Fruit fly (Drosophila melanogaster) whole organism, embryonic: ENCODE measurements around the gene CG3529.

Experiments
- CG11695 ChIP-seq: fragments of 200-800 bp; sonication (Bioruptor generic); IDR thresholded peaks from 3 replicates; pipeline ENCODE4 v1.3.6; 2022; ENCODE audit warnings: missing biosample characterization, missing genetic modification characterization
- CG12299 ChIP-seq: fragments of 200-800 bp; sonication (Bioruptor generic); optimal IDR thresholded peaks from 2 replicates; lab custom pipeline; 2018; ENCODE audit warnings: missing biosample characterization, mild to moderate bottlenecking, missing genetic modification characterization
- CG13894 ChIP-seq: fragments of 200-800 bp; sonication (Bioruptor generic); optimal IDR thresholded peaks from 3 replicates; lab custom pipeline; 2018; ENCODE audit warnings: missing biosample characterization, mild to moderate bottlenecking, missing genetic modification characterization, moderate library complexity
- CG14014 ChIP-seq: fragments of 200-800 bp; sonication (Bioruptor generic); IDR thresholded peaks from 2 replicates; pipeline ENCODE4 v1.3.6; 2022; ENCODE audit warnings: missing biosample characterization, missing genetic modification characterization
- CG14710 ChIP-seq: fragments of 200-800 bp; sonication (Bioruptor generic); optimal IDR thresholded peaks from 3 replicates; lab custom pipeline; 2019; ENCODE audit warnings: missing biosample characterization, mild to moderate bottlenecking, missing genetic modification characterization, moderate library complexity
- CG17359 ChIP-seq: fragments of 200-800 bp; sonication (Bioruptor generic); optimal IDR thresholded peaks from 3 replicates; lab custom pipeline; 2018; ENCODE audit warnings: missing biosample characterization, mild to moderate bottlenecking, missing genetic modification characterization, moderate library complexity
- CG1792 ChIP-seq: fragments of 200-800 bp; sonication (Bioruptor generic); optimal IDR thresholded peaks from 2 replicates; lab custom pipeline; 2016; ENCODE audit warnings: missing biosample characterization, missing genetic modification characterization
- CG18599 ChIP-seq: fragments of 200-800 bp; sonication (Bioruptor generic); optimal IDR thresholded peaks from 3 replicates; lab custom pipeline; 2017; ENCODE audit warnings: missing biosample characterization, missing genetic modification characterization, mild to moderate bottlenecking, moderate library complexity, missing genetic modification reagents
- CG2120 ChIP-seq: fragments of 200-800 bp; sonication (Bioruptor generic); optimal IDR thresholded peaks from 3 replicates; lab custom pipeline; 2016; ENCODE audit warnings: missing biosample characterization, missing genetic modification characterization
- CG2202 ChIP-seq: fragments of 200-800 bp; sonication (Bioruptor generic); optimal IDR thresholded peaks from 2 replicates; lab custom pipeline; 2018; ENCODE audit warnings: missing biosample characterization, mild to moderate bottlenecking, missing genetic modification characterization
- CG4328 ChIP-seq: fragments of 200-800 bp; sonication (Bioruptor generic); optimal IDR thresholded peaks from 3 replicates; lab custom pipeline; 2017; ENCODE audit warnings: missing biosample characterization, missing genetic modification reagents, missing genetic modification characterization
- CG6683 ChIP-seq: fragments of 200-800 bp; sonication (Bioruptor generic); optimal IDR thresholded peaks from 2 replicates; lab custom pipeline; 2017; ENCODE audit warnings: missing biosample characterization, mild to moderate bottlenecking, missing genetic modification characterization, missing genetic modification reagents
- CG6689 ChIP-seq: fragments of 200-800 bp; sonication (Bioruptor generic); IDR thresholded peaks from 2 replicates; pipeline ENCODE4 v1.3.6; 2022; ENCODE audit warnings: missing biosample characterization, missing genetic modification characterization
- CG6854 ChIP-seq: fragments of 200-800 bp; sonication (Bioruptor generic); optimal IDR thresholded peaks from 3 replicates; lab custom pipeline; 2017; ENCODE audit warnings: missing biosample characterization, mild to moderate bottlenecking, missing genetic modification characterization
- CG7556 ChIP-seq: fragments of 200-800 bp; sonication (Bioruptor generic); optimal IDR thresholded peaks from 2 replicates; lab custom pipeline; 2017; ENCODE audit warnings: missing biosample characterization, mild to moderate bottlenecking, missing genetic modification characterization
- CG7839 ChIP-seq: fragments of 200-800 bp; sonication (Bioruptor generic); optimal IDR thresholded peaks from 3 replicates; lab custom pipeline; 2018; ENCODE audit warnings: missing biosample characterization, mild to moderate bottlenecking, missing genetic modification characterization, moderate library complexity
- CG8924 ChIP-seq: fragments of 200-800 bp; optimal IDR thresholded peaks from 3 replicates; lab custom pipeline; 2019; ENCODE audit warnings: missing biosample characterization, mild to moderate bottlenecking, missing genetic modification characterization, moderate library complexity
- CG8944 ChIP-seq: fragments of 200-800 bp; sonication (Bioruptor generic); optimal IDR thresholded peaks from 3 replicates; lab custom pipeline; 2016; ENCODE audit warnings: missing biosample characterization, missing genetic modification characterization
- CG9797 ChIP-seq: fragments of 200-800 bp; sonication (Bioruptor generic); optimal IDR thresholded peaks from 3 replicates; lab custom pipeline; 2018; ENCODE audit warnings: missing biosample characterization, mild to moderate bottlenecking, missing genetic modification characterization
- Dll ChIP-seq: fragments of 200-800 bp; sonication (Bioruptor generic); IDR thresholded peaks from 4 replicates; pipeline ENCODE4 v1.3.6; 2022; ENCODE audit warnings: missing biosample characterization, missing genetic modification characterization; ENCODE audit not compliant: partially characterized antibody
- HLH54F ChIP-seq: fragments of 200-800 bp; sonication (Bioruptor generic); optimal IDR thresholded peaks from 3 replicates; lab custom pipeline; 2016; ENCODE audit warnings: missing biosample characterization, missing genetic modification characterization
- Hmr ChIP-seq: fragments of 200-800 bp; sonication (Bioruptor generic); optimal IDR thresholded peaks from 3 replicates; lab custom pipeline; 2017; ENCODE audit warnings: mild to moderate bottlenecking, missing biosample characterization, missing genetic modification reagents, missing genetic modification characterization
- Hr39 ChIP-seq: fragments of >200 bp; optimal IDR thresholded peaks from 2 replicates; lab custom pipeline; 2017
- Kr ChIP-seq: fragments of 200-800 bp; sonication (Bioruptor generic); optimal IDR thresholded peaks from 2 replicates; lab custom pipeline; 2017; ENCODE audit warnings: missing biosample characterization, mild to moderate bottlenecking, missing genetic modification characterization
- Med ChIP-seq: fragments of 200-800 bp; sonication (Bioruptor generic); peaks from one replicate; lab custom pipeline; 2016; ENCODE audit warnings: missing biosample characterization, missing genetic modification characterization, mild to moderate bottlenecking, inconsistent platforms, moderate library complexity
- Pdp1 ChIP-seq, 2 experiments: fragments of 200-800 bp; sonication (Bioruptor generic); optimal IDR thresholded peaks; 3 replicates each; lab custom pipeline; 2016; ENCODE audit warnings: missing biosample characterization in 2 of 2, missing genetic modification characterization in 2 of 2, mild to moderate bottlenecking in 1 of 2, moderate library complexity in 1 of 2
- Sox100B ChIP-seq: fragments of 200-800 bp; sonication (Bioruptor generic); optimal IDR thresholded peaks from 3 replicates; lab custom pipeline; 2018; ENCODE audit warnings: missing biosample characterization, mild to moderate bottlenecking, missing genetic modification characterization
- ara ChIP-seq: fragments of 200-800 bp; sonication (Bioruptor generic); IDR thresholded peaks from 2 replicates; pipeline ENCODE4 v1.3.6; 2022; ENCODE audit warnings: missing biosample characterization, missing genetic modification characterization
- chif ChIP-seq, 2 experiments: fragments of 200-800 bp; sonication (Bioruptor generic); optimal IDR thresholded peaks; 3 replicates each; lab custom pipeline; 2016; ENCODE audit warnings: missing biosample characterization in 2 of 2, missing genetic modification characterization in 2 of 2
- dan ChIP-seq: fragments of 200-800 bp; sonication (Bioruptor generic); IDR thresholded peaks from 2 replicates; pipeline ENCODE4 v1.3.6; 2022; ENCODE audit warnings: missing biosample characterization, missing genetic modification characterization
- dysf ChIP-seq: fragments of 200-800 bp; sonication (Bioruptor generic); IDR thresholded peaks from 3 replicates; pipeline ENCODE4 v1.3.6; 2022; ENCODE audit warnings: missing biosample characterization, missing genetic modification characterization
- grn ChIP-seq: fragments of 200-800 bp; sonication (Bioruptor generic); optimal IDR thresholded peaks from 3 replicates; lab custom pipeline; 2017; ENCODE audit warnings: missing biosample characterization, missing genetic modification characterization
- hkb ChIP-seq, 2 experiments: fragments of 200-800 bp in 1 of 2; fragments of >200 bp in 1 of 2; sonication (Bioruptor generic) in 1 of 2; IDR thresholded peaks in 1 of 2; optimal IDR thresholded peaks in 1 of 2; 2 replicates each; pipeline versions ENCODE4 v1.3.6 to Lab custom; 2017 to 2022; ENCODE audit warnings: missing biosample characterization in 1 of 2, missing genetic modification characterization in 1 of 2
- jing ChIP-seq: fragments of 200-800 bp; sonication (Bioruptor generic); optimal IDR thresholded peaks from 2 replicates; lab custom pipeline; 2018; ENCODE audit warnings: missing biosample characterization, mild to moderate bottlenecking, missing genetic modification characterization
- lab ChIP-seq: fragments of 200-800 bp; sonication (Bioruptor generic); optimal IDR thresholded peaks from 3 replicates; lab custom pipeline; 2017; ENCODE audit warnings: missing biosample characterization, missing genetic modification characterization, mild to moderate bottlenecking, moderate library complexity, missing genetic modification reagents
- lmd ChIP-seq: fragments of 200-800 bp; sonication (Bioruptor generic); IDR thresholded peaks from 2 replicates; pipeline ENCODE4 v1.3.6; 2022; ENCODE audit warnings: missing biosample characterization, missing genetic modification characterization
- luna ChIP-seq: fragments of 200-800 bp; sonication (Bioruptor generic); optimal IDR thresholded peaks from 2 replicates; lab custom pipeline; 2016; ENCODE audit warnings: missing biosample characterization, missing genetic modification characterization
- nmo ChIP-seq: fragments of 200-800 bp; sonication (Bioruptor generic); optimal IDR thresholded peaks from 2 replicates; lab custom pipeline; 2018; ENCODE audit warnings: missing biosample characterization, mild to moderate bottlenecking, missing genetic modification characterization, moderate library complexity
- salm ChIP-seq: fragments of 200-800 bp; sonication (Bioruptor generic); optimal IDR thresholded peaks from 2 replicates; lab custom pipeline; 2018; ENCODE audit warnings: missing biosample characterization, mild to moderate bottlenecking, missing genetic modification characterization
- sqz ChIP-seq: fragments of 200-800 bp; sonication (Bioruptor generic); optimal IDR thresholded peaks from 3 replicates; lab custom pipeline; 2018; ENCODE audit warnings: missing biosample characterization, mild to moderate bottlenecking, missing genetic modification characterization
- sr ChIP-seq: fragments of 200-800 bp; sonication (Bioruptor generic); IDR thresholded peaks from 3 replicates; pipeline ENCODE4 v1.3.6; 2022; ENCODE audit warnings: missing biosample characterization, missing genetic modification characterization
- stc ChIP-seq: fragments of 200-800 bp; sonication (Bioruptor generic); IDR thresholded peaks from 2 replicates; pipeline ENCODE4 v1.3.6; 2022; ENCODE audit warnings: missing biosample characterization, missing genetic modification characterization
- stwl ChIP-seq: fragments of 200-800 bp; sonication (Bioruptor generic); optimal IDR thresholded peaks from 3 replicates; lab custom pipeline; 2018; ENCODE audit warnings: missing biosample characterization, mild to moderate bottlenecking, missing genetic modification characterization, moderate library complexity
- tap ChIP-seq: fragments of 200-800 bp; optimal IDR thresholded peaks from 3 replicates; lab custom pipeline; 2019; ENCODE audit warnings: missing biosample characterization, mild to moderate bottlenecking, missing genetic modification characterization, moderate library complexity
- ttk ChIP-seq: fragments of 200-800 bp; sonication (Bioruptor generic); IDR thresholded peaks from 2 replicates; pipeline ENCODE4 v2.1.2; 2022; ENCODE audit warnings: missing biosample characterization, missing genetic modification characterization
- unc-4 ChIP-seq: fragments of 200-800 bp; sonication (Bioruptor generic); IDR thresholded peaks from 2 replicates; pipeline ENCODE4 v1.3.6; 2022; ENCODE audit warnings: missing biosample characterization, missing genetic modification characterization; ENCODE audit not compliant: partially characterized antibody
- unpg ChIP-seq: fragments of 200-800 bp; sonication (Bioruptor generic); optimal IDR thresholded peaks from 3 replicates; lab custom pipeline; 2018; ENCODE audit warnings: missing biosample characterization, mild to moderate bottlenecking, missing genetic modification characterization, moderate library complexity
- vvl ChIP-seq: fragments of 200-800 bp; sonication (Bioruptor generic); IDR thresholded peaks from 2 replicates; pipeline ENCODE4 v1.3.6; 2022; ENCODE audit warnings: missing biosample characterization, missing genetic modification characterization

The CG3529 gene

dm6 chr3L:9424528-9424911, 22.1 kb upstream of the CG3529 start (continued):
- TF ChIP-seq salm (tag; lab: Kevin White, UChicago) (no peak), dan (GFP tag; lab: Robert Waterston, UW) (no peak), lab (GFP tag; lab: Kevin White, UChicago) (peak; percentile 38), luna (GFP tag; lab: Kevin White, UChicago) (no peak), CG17359 (tag; lab: Kevin White, UChicago) (peak; percentile 35), ttk (GFP tag; lab: Robert Waterston, UW) (no peak), CG18599 (GFP tag; lab: Kevin White, UChicago) (peak; percentile 47), CG6683 (GFP tag; lab: Kevin White, UChicago) (peak; percentile 33), CG7556 (GFP tag; lab: Kevin White, UChicago) (peak; percentile 27), CG14710 (peak; percentile 27), tap (tag; lab: Kevin White, UChicago) (peak; percentile 61), CG12299 (tag; lab: Kevin White, UChicago) (peak; percentile 56), CG14014 (GFP tag; lab: Robert Waterston, UW) (peak; percentile 37; the same call in 1 of the 2 replicates), CG6854 (GFP tag; lab: Kevin White, UChicago) (peak; percentile 18), Kr (GFP tag; lab: Kevin White, UChicago) (no peak), CG13894 (tag; lab: Kevin White, UChicago) (no peak)
- TF ChIP-seq, all 482 proteins: peak for 116

DNA sequence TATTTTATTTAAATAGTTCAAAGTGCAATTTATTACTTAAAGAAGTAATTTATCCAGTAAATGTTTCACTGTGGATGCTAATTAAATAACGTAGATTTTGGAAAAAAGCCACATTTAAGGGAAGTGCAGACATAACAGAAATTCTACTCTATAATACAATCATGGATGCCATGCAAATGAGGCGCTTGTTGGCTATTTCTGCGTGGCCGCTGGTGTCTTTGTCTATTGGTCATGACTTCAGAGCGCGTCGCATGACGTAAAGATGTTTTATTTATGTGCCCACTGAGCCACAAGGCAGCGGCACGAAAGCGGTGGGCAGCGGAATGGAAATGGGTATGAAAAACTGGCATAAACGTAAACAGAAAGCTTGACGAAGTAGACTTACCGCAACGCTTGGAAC, 20.8 kb upstream of the CG3529 start:
- TF ChIP-seq lmd (peak; percentile 18; the same call in 1 of the 2 replicates), vvl (GFP tag; lab: Robert Waterston, UW) (peak; percentile 76), Hmr (GFP tag; lab: Kevin White, UChicago) (peak; percentile 14), Pdp1 (GFP tag; optimal IDR thresholded peaks at IDR 0.05; lab: Kevin White, UChicago) (peak in 1 of 2 experiments; percentile 73), Dll (no peak), jing (GFP tag; lab: Kevin White, UChicago) (no peak), Hr39 (no peak), sqz (GFP tag; lab: Kevin White, UChicago) (no peak), CG6689 (GFP tag; lab: Robert Waterston, UW) (no peak), CG2120 (no peak), hkb (optimal IDR thresholded peaks at IDR 0.05; lab: Kevin White, UChicago) (no peak), hkb (GFP tag; IDR thresholded peaks at IDR 0.05; lab: Robert Waterston, UW) (peak; percentile 10; the same call in 1 of the 2 replicates), grn (GFP tag; lab: Kevin White, UChicago) (no peak), CG7839 (tag; lab: Kevin White, UChicago) (peak; percentile 31), nmo (GFP tag; lab: Kevin White, UChicago) (peak; percentile 16), ara (no peak), chif (GFP tag; optimal IDR thresholded peaks at IDR 0.05; lab: Kevin White, UChicago) (no peak), Med (peak; percentile 69), ttk (GFP tag; lab: Robert Waterston, UW) (no peak), stwl (tag; lab: Kevin White, UChicago) (peak; percentile 37), CG9797 (no peak), CG8924 (tag; lab: Kevin White, UChicago) (no peak), stc (GFP tag; lab: Robert Waterston, UW) (peak; percentile 17; the same call in 1 of the 2 replicates), CG2202 (tag; lab: Kevin White, UChicago) (no peak), Sox100B (GFP tag; lab: Kevin White, UChicago) (peak; percentile 42), CG8944 (GFP tag; lab: Kevin White, UChicago) (no peak), dysf (GFP tag; lab: Robert Waterston, UW) (no peak), unc-4 (no peak), CG1792 (GFP tag; lab: Kevin White, UChicago) (no peak), CG4328 (GFP tag; lab: Kevin White, UChicago) (peak; percentile 32), CG11695 (GFP tag; lab: Robert Waterston, UW) (peak; percentile 24; the same call in 1 of the 3 replicates), unpg (GFP tag; lab: Kevin White, UChicago) (peak; percentile 18), HLH54F (GFP tag; lab: Kevin White, UChicago) (no peak), sr (GFP tag; lab: Robert Waterston, UW) (peak; percentile 19; the same call in 1 of the 3 replicates), CG17359 (tag; lab: Kevin White, UChicago) (peak; percentile 35)
